Worm (Caenorhabditis elegans) whole organism, L4/young adult: ENCODE data around the gene nspc-18.
"Not testable (repeated sequence)": the region's sequence is repeated elsewhere in the genome, so short reads cannot be mapped to it uniquely, and the experiment has no call there.

ENCODE experiments used
- W03F9.2 ChIP-seq: fragments of 150-350 bp; optimal IDR thresholded peaks from 2 replicates; lab custom pipeline; 2014; ENCODE audit warnings: missing biosample characterization, missing genetic modification characterization
- dao-5 ChIP-seq: sonication (generic microtip); optimal IDR thresholded peaks from 2 replicates; lab custom pipeline; 2016; ENCODE audit warnings: missing genotype, missing genetic modification characterization, moderate library complexity, missing compliant biosample characterization
- him-1 ChIP-seq: sonication (generic microtip); optimal IDR thresholded peaks from 2 replicates; lab custom pipeline; 2016; ENCODE audit warnings: missing genotype, missing genetic modification reagents, missing genetic modification characterization, missing compliant biosample characterization

Gene nspc-18

ce11 chrX:14525325-14526305 lies 1.8 kb downstream of the nspc-18 start:
- TF ChIP-seq him-1 (tag; lab: Kevin White, UChicago) (peak; percentile 99), dao-5 (tag; lab: Kevin White, UChicago) (peak; percentile 87), W03F9.2 (peak; percentile 98)

- not testable (repeated sequence) for TF ChIP-seq W03F9.2; him-1 (tag; lab: Kevin White, UChicago); dao-5 (tag; lab: Kevin White, UChicago)
Observed at ce11 chrX:14525081-14525324, 2.5 kb downstream of the nspc-18 start, which contains the start of gene nspc-17. Gene nspc-17, minus strand, starts transcription at chrX:14525181.

DNA sequence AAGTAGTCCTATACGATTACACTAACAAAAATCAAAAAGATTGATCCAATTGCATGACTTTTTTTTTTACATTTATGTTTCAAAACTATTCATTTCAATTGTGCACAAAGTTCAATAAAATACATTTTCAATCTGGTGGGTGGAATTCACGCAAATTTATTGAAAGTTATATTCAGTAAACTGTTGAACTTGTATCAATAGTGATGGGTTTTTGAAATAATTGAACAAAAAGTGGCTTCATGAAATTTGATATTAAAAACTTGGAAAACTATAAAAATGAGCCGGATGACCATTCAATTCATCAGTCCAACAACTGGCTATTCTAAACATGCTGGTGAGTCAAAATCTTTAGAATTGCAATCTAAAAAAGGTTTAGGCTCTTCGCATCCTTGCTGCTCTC lies 4.2 kb downstream of the nspc-18 start, which contains the start of gene nspc-16:
nspc-16 (plus strand) TSS at position 301 of the 400 bp plus-strand sequence.
- TF ChIP-seq W03F9.2 (no peak), dao-5 (tag; lab: Kevin White, UChicago) (no peak)

ce11 chrX:14520463-14520862 lies 7.0 kb downstream of the nspc-18 start, which contains the start of gene D1025.1:
Gene D1025.1, plus strand, starts transcription at chrX:14520763.
- TF ChIP-seq him-1 (tag; lab: Kevin White, UChicago) (no peak), W03F9.2 (no peak), dao-5 (tag; lab: Kevin White, UChicago) (no peak)

ce11 chrX:14517842-14518241 lies 9.6 kb downstream of the nspc-18 start:
- TF ChIP-seq him-1 (tag; lab: Kevin White, UChicago) (no peak), W03F9.2 (no peak), dao-5 (tag; lab: Kevin White, UChicago) (no peak)

ce11 chrX:14516560-14516959 lies 10.9 kb downstream of the nspc-18 start, which contains the start of gene D1025.10:
Gene D1025.10, plus strand, starts transcription at chrX:14516860.
- no peak for TF ChIP-seq him-1 (tag; lab: Kevin White, UChicago)
- TF ChIP-seq dao-5 (tag; lab: Kevin White, UChicago): no peak
- TF ChIP-seq W03F9.2: no peak

ce11 chrX:14515028-14515427 lies 12.4 kb downstream of the nspc-18 start, which contains the start of gene gcsh-1:
Gene gcsh-1, minus strand, starts transcription at chrX:14515073.
- TF ChIP-seq dao-5 (tag; lab: Kevin White, UChicago) (no peak), him-1 (tag; lab: Kevin White, UChicago) (no peak), W03F9.2 (no peak)

ce11 chrX:14513462-14513861 lies 14.0 kb downstream of the nspc-18 start:
- TF ChIP-seq him-1 (tag; lab: Kevin White, UChicago) (no peak), W03F9.2 (no peak), dao-5 (tag; lab: Kevin White, UChicago) (no peak)

ce11 chrX:14512817-14513216 lies 14.6 kb downstream of the nspc-18 start, which contains the start of gene fbxa-141:
Gene fbxa-141, minus strand, starts transcription at chrX:14512917.
- TF ChIP-seq W03F9.2 (no peak), dao-5 (tag; lab: Kevin White, UChicago) (no peak), him-1 (tag; lab: Kevin White, UChicago) (no peak)

- TF ChIP-seq him-1 (tag; lab: Kevin White, UChicago): no peak
- no peak for TF ChIP-seq dao-5 (tag; lab: Kevin White, UChicago)
- TF ChIP-seq W03F9.2: no peak
Observed at ce11 chrX:14510358-14510757, 17.1 kb downstream of the nspc-18 start.

DNA sequence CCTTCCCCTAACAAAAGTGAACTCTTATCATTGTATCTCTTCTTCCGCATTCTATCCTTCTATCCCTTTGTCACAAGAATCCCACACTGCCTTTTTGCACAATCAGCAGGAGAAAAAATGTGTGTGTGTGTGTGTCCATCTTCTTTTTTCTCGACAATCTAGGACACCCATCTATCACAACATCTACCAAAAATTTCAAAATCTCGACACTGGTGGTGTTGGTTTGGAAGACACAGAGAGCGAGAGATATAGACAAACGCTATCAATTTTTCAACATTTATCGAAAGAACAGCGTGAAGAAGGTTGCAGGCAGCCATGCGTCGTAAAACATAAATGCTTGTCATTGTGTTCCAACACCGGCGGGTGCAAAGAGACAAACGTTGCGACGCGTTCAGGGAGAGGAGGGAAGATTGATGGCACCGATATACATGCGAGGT lies 18.6 kb downstream of the nspc-18 start:
- TF ChIP-seq him-1 (tag; lab: Kevin White, UChicago): no peak
- TF ChIP-seq W03F9.2: no peak
- no peak for TF ChIP-seq dao-5 (tag; lab: Kevin White, UChicago)

DNA sequence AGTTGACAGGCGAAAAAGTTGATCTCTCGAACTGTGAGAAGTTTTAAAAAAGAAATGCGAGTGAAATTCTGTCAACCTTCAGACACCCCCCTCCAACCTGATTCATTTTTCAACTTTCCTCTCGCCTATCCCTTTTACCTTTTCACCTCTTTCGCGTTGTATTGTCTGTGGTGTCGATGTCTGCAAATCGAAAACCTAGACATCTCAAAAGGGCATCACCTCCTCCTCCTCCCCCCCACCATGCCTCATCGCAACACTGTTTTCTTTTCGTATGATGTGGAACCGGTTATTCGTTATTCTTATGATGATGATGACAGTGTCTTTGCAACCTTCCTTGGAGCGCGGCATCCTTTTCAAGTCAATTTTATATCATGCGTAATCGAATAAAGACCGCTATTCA lies 19.5 kb downstream of the nspc-18 start:
- TF ChIP-seq him-1 (tag; lab: Kevin White, UChicago) (no peak), W03F9.2 (no peak), dao-5 (tag; lab: Kevin White, UChicago) (no peak)

DNA sequence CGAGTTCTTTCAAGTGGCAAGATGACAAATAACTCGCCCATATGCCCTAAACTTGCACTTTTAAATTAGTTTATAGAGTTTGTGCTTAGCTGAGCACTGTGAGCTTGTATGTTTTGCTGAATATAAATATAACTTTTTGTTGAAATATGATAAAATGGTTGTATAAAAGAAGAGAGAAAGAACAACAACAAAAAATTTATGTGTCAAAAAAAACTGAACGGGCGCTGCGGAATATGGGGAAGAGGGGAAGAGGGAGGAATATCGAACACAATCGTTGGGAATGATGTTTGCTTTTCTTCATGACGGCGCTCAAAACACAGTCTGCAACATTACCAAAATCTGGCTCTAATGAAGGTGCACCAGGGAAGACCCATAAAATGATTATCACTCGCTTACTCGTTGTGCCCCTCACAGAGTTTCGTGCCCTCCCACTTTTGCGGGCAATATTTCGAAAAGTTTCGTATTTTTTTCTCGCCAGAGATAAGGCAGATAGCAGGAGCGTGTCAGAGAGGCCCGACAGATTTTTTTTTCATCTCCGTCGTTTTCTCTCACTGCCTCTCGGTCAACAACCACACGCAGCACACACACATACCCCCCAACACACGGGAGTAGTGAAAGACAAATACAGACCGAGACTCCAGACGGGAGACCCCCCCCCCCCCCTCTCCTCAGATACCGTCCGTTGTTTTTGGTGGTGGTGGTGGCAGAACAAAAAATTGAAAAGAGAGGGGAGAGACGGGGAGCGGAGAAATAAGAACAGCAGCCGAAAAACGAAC lies 21.7 kb downstream of the nspc-18 start:
- TF ChIP-seq W03F9.2 (no peak), him-1 (tag; lab: Kevin White, UChicago) (no peak), dao-5 (tag; lab: Kevin White, UChicago) (no peak)

DNA sequence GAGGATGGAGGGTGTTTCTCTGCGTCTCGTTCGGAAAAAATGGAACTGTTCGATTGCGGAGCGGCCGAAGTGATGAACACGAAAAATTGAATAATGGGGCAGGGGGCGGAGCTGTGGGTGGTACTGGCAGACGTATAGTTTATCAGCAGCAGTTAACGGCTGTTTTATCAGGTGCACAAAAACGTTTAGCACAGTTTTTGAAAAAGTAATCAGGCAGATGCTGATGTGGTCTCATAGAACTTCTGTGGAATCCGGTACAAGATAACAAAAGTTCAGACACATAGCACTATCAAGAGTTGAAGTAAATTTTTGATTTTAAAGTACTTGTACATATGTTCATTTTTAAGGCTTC lies 22.9 kb downstream of the nspc-18 start:
- TF ChIP-seq him-1 (tag; lab: Kevin White, UChicago) (no peak), dao-5 (tag; lab: Kevin White, UChicago) (no peak), W03F9.2 (no peak)
